Fruit fly (Drosophila melanogaster) whole organism, pupa: ENCODE data around the gene CG13024.
A peak's percentile ranks its signal among the peaks of the same experiment; 100 is the strongest.

ENCODE experiments used
- CG10348 ChIP-seq: fragments of 200-800 bp; sonication (Bioruptor generic); IDR thresholded peaks from 2 replicates; pipeline ENCODE4 v1.3.6; 2022; ENCODE audit warnings: missing biosample characterization, missing genetic modification characterization
- CG13204 ChIP-seq: fragments of 200-800 bp; sonication (Bioruptor generic); optimal IDR thresholded peaks from 2 replicates; lab custom pipeline; 2018; ENCODE audit warnings: missing biosample characterization, mild to moderate bottlenecking, missing genetic modification characterization, moderate library complexity
- CG14655 ChIP-seq: fragments of 200-800 bp; sonication (Bioruptor generic); optimal IDR thresholded peaks from 3 replicates; lab custom pipeline; 2017; ENCODE audit warnings: mild to moderate bottlenecking, missing biosample characterization, missing genetic modification reagents, missing genetic modification characterization
- CG17806 ChIP-seq: fragments of 200-800 bp; sonication (Bioruptor generic); optimal IDR thresholded peaks from 2 replicates; lab custom pipeline; 2018; ENCODE audit warnings: missing biosample characterization, mild to moderate bottlenecking, missing genetic modification characterization, moderate library complexity
- CG32121 ChIP-seq: fragments of 200-800 bp; sonication (Bioruptor generic); IDR thresholded peaks from 2 replicates; pipeline ENCODE4 v1.3.6; 2022; ENCODE audit warnings: missing biosample characterization, missing genetic modification characterization
- CG4496 ChIP-seq: fragments of 200-800 bp; sonication (Bioruptor generic); IDR thresholded peaks from 3 replicates; pipeline ENCODE4 v1.3.6; 2022; ENCODE audit warnings: missing biosample characterization, missing genetic modification characterization
- CG8159 ChIP-seq: fragments of 200-800 bp; sonication (Bioruptor generic); optimal IDR thresholded peaks from 3 replicates; lab custom pipeline; 2018; ENCODE audit warnings: missing biosample characterization, mild to moderate bottlenecking, missing genetic modification characterization, moderate library complexity
- D1 ChIP-seq: fragments of 200-800 bp; sonication (Bioruptor generic); optimal IDR thresholded peaks from 2 replicates; lab custom pipeline; 2018; ENCODE audit warnings: missing biosample characterization, mild to moderate bottlenecking, missing genetic modification characterization, moderate library complexity
- EcR ChIP-seq: fragments of 200-800 bp; sonication (Bioruptor generic); optimal IDR thresholded peaks from 3 replicates; lab custom pipeline; 2019; ENCODE audit warnings: missing biosample characterization, missing genetic modification characterization, mild to moderate bottlenecking, moderate library complexity, missing genetic modification reagents
- Ets98B ChIP-seq: fragments of 200-800 bp; sonication (Bioruptor generic); IDR thresholded peaks from 2 replicates; pipeline ENCODE4 v1.3.6; 2022; ENCODE audit warnings: missing biosample characterization, missing genetic modification characterization
- Pif1A ChIP-seq: fragments of 200-800 bp; sonication (Bioruptor generic); optimal IDR thresholded peaks from 3 replicates; lab custom pipeline; 2016; ENCODE audit warnings: missing biosample characterization, missing genetic modification characterization
- Pif1B ChIP-seq: fragments of 200-800 bp; sonication (Bioruptor generic); optimal IDR thresholded peaks from 3 replicates; lab custom pipeline; 2016; ENCODE audit warnings: missing biosample characterization, missing genetic modification characterization
- Snoo ChIP-seq: fragments of 200-800 bp; sonication (Bioruptor generic); optimal IDR thresholded peaks from 3 replicates; lab custom pipeline; 2017; ENCODE audit warnings: missing biosample characterization, mild to moderate bottlenecking, missing genetic modification characterization, inconsistent platforms
- fd96Ca ChIP-seq: fragments of 200-800 bp; sonication (Bioruptor generic); IDR thresholded peaks from 3 replicates; pipeline ENCODE4 v1.3.6; 2022; ENCODE audit warnings: missing biosample characterization, missing genetic modification characterization

dm6 chr3L:16870723-16871137 lies 41.9 kb upstream of the CG13024 start:
- TF ChIP-seq Pif1B (GFP tag; lab: Kevin White, UChicago) = no peak
- TF ChIP-seq D1 (tag; lab: Kevin White, UChicago) = no peak
- TF ChIP-seq CG17806 (tag; lab: Kevin White, UChicago) = no peak
- TF ChIP-seq Pif1A (GFP tag; lab: Kevin White, UChicago) = no peak
- no peak for TF ChIP-seq CG32121 (GFP tag; lab: Robert Waterston, UW)
- no peak for TF ChIP-seq CG8159
- TF ChIP-seq Ets98B (GFP tag; lab: Robert Waterston, UW) = no peak
- TF ChIP-seq CG4496 (GFP tag; lab: Robert Waterston, UW) = no peak
- no peak for TF ChIP-seq CG13204
- no peak for TF ChIP-seq EcR (GFP tag; lab: Kevin White, UChicago)
- TF ChIP-seq fd96Ca (GFP tag; lab: Robert Waterston, UW) = no peak
- peak; percentile 38 for TF ChIP-seq CG14655 (GFP tag; lab: Kevin White, UChicago)
- TF ChIP-seq Snoo (tag; lab: Kevin White, UChicago) = no peak
- no peak for TF ChIP-seq CG10348 (GFP tag; lab: Robert Waterston, UW)
